Worm (Caenorhabditis elegans): Measurements from ENCODE around the gene C17H12.6.

- TF ChIP-seq nhr-85 (tag): no peak
- no peak for TF ChIP-seq mdl-1 (tag; optimal IDR thresholded peaks at IDR 0.05)
- TF ChIP-seq unc-86 (tag; optimal IDR thresholded peaks at IDR 0.05): no peak
- no peak for TF ChIP-seq hpl-2 (GFP tag; optimal IDR thresholded peaks at IDR 0.05)
- no peak for TF ChIP-seq lin-13 (GFP tag; optimal IDR thresholded peaks at IDR 0.05)
- no peak for TF ChIP-seq nhr-11 (tag; optimal IDR thresholded peaks at IDR 0.05)
Observed at ce11 chrIV:6771556-6771955, 50.8 kb downstream of the C17H12.6 start.
